Worm (Caenorhabditis elegans) whole organism, L4/young adult: Measurements from ENCODE around the gene nstp-1.

Experiments
- W03F9.2 ChIP-seq: fragments of 150-350 bp; optimal IDR thresholded peaks from 2 replicates; lab custom pipeline; 2014; ENCODE audit warnings: missing biosample characterization, missing genetic modification characterization
- dao-5 ChIP-seq: sonication (generic microtip); optimal IDR thresholded peaks from 2 replicates; lab custom pipeline; 2016; ENCODE audit warnings: missing genotype, missing genetic modification characterization, moderate library complexity, missing compliant biosample characterization
- him-1 ChIP-seq: sonication (generic microtip); optimal IDR thresholded peaks from 2 replicates; lab custom pipeline; 2016; ENCODE audit warnings: missing genotype, missing genetic modification reagents, missing genetic modification characterization, missing compliant biosample characterization

DNA sequence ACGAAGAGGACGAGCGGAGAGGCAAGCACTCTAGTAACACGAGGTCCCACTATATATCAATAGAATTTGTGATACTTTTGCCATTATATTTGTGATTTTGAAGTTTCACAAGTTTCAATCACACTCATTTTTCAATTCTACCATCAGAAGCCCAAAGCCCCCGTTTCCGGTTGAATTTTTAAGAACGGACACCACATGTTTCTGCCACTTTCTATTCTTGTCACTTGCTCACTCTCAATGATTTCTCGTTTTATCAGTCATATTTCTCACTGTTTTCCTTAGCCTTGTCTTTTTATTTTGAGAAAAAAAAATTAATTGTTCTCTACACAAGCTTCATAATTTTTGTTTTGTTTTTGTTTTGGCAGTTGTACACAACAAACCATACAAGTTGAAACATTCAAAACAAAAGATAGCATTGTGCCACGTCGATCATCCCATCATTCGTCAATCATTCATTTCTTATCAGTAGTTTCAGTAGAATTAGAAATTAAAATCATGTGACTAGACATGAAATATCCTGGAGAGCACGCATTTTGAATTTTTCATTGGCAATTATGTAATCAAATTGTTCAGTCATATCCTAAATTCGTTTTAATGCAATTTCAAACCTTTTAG lies 32.6 kb upstream of the nstp-1 start:
- TF ChIP-seq him-1 (tag; lab: Kevin White, UChicago) (no peak), dao-5 (tag; lab: Kevin White, UChicago) (no peak), W03F9.2 (tag; lab: Kevin White, UChicago) (no peak)
